Worm (Caenorhabditis elegans): Measurements from ENCODE around the gene ubc-18.

Gene ubc-18

ce11 chrIII:7030044-7030804 is 38.1 kb downstream of the ubc-18 start:
- TF ChIP-seq snpc-4 (tag; optimal IDR thresholded peaks at IDR 0.05): peak; percentile 85
- no peak for TF ChIP-seq ama-1 (optimal IDR thresholded peaks at IDR 0.05)
- no peak for TF ChIP-seq fos-1 (tag; optimal IDR thresholded peaks at IDR 0.05)
- TF ChIP-seq lin-14 (GFP tag; optimal IDR thresholded peaks at IDR 0.05): peak; percentile 15
- peak; percentile 2 for TF ChIP-seq lin-13 (GFP tag; optimal IDR thresholded peaks at IDR 0.05)
- no peak for TF ChIP-seq ets-5 (GFP tag; IDR thresholded peaks at IDR 0.05)
- TF ChIP-seq pqm-1 (tag; optimal IDR thresholded peaks at IDR 0.05): no peak
- TF ChIP-seq efl-3 (GFP tag; optimal IDR thresholded peaks at IDR 0.05): no peak
- TF ChIP-seq pax-3 (tag; optimal IDR thresholded peaks at IDR 0.05): peak; percentile 15
- TF ChIP-seq swsn-7 (tag; optimal IDR thresholded peaks at IDR 0.05): peak; percentile 41
- peak in 1 of 6 experiments; percentile 1 for TF ChIP-seq elt-3 (tag; optimal IDR thresholded peaks at IDR 0.05)
- TF ChIP-seq grh-1 (GFP tag; IDR thresholded peaks at IDR 0.05): no peak
- TF ChIP-seq snu-23 (GFP tag; optimal IDR thresholded peaks at IDR 0.05): peak; percentile 65
- TF ChIP-seq mdl-1 (tag; optimal IDR thresholded peaks at IDR 0.05): peak in 1 of 2 experiments; percentile 25
- peak; percentile 33 for TF ChIP-seq nhr-20 (tag; optimal IDR thresholded peaks at IDR 0.05)
- peak; percentile 41 for TF ChIP-seq mep-1 (tag; optimal IDR thresholded peaks at IDR 0.05)
- peak in 2 of 3 experiments; percentile 41 to 43 for TF ChIP-seq dpl-1 (GFP tag; optimal IDR thresholded peaks at IDR 0.05)
- peak; percentile 16 for TF ChIP-seq xbp-1 (tag; optimal IDR thresholded peaks at IDR 0.05)
- TF ChIP-seq nhr-71 (tag; optimal IDR thresholded peaks at IDR 0.05): peak; percentile 50
- TF ChIP-seq C16A3.4 (tag; optimal IDR thresholded peaks at IDR 0.05): peak; percentile 45
- peak; percentile 66 for TF ChIP-seq dsc-1 (tag; optimal IDR thresholded peaks at IDR 0.05)
- TF ChIP-seq rnt-1 (tag; optimal IDR thresholded peaks at IDR 0.05): peak; percentile 49
- no peak for TF ChIP-seq fkh-10 (GFP tag; optimal IDR thresholded peaks at IDR 0.05)
- TF ChIP-seq fkh-4 (tag; optimal IDR thresholded peaks at IDR 0.05; ENCODE audit: borderline replicate concordance): peak; percentile 4
- TF ChIP-seq ceh-82 (tag; optimal IDR thresholded peaks at IDR 0.05): peak; percentile 3 to 21 (median 5)
- TF ChIP-seq C34B4.2 (tag; optimal IDR thresholded peaks at IDR 0.05): no peak
- peak; percentile 51 for TF ChIP-seq fkh-8 (tag; optimal IDR thresholded peaks at IDR 0.05)
- peak; percentile 31 to 53 for TF ChIP-seq efl-1 (optimal IDR thresholded peaks at IDR 0.05)
- peak; percentile 8 to 90 for TF ChIP-seq efl-1 (GFP tag; optimal IDR thresholded peaks at IDR 0.05 in 1 of 2)
- no peak for TF ChIP-seq nhr-77 (tag; optimal IDR thresholded peaks at IDR 0.05)
- peak; percentile 15 for TF ChIP-seq skn-1 (tag; optimal IDR thresholded peaks at IDR 0.05)
- TF ChIP-seq nhr-47 (tag; optimal IDR thresholded peaks at IDR 0.05): peak; percentile 53
- no peak for TF ChIP-seq ztf-4 (tag; optimal IDR thresholded peaks at IDR 0.05)
- no peak for TF ChIP-seq lir-3 (tag; optimal IDR thresholded peaks at IDR 0.05; ENCODE audit: poor library complexity)
- TF ChIP-seq lin-35 (GFP tag; optimal IDR thresholded peaks at IDR 0.05): peak; percentile 30 to 57
- peak; percentile 31 for TF ChIP-seq nhr-90 (tag; optimal IDR thresholded peaks at IDR 0.05; ENCODE audit: poor library complexity)
- TF ChIP-seq tbx-2 (tag; optimal IDR thresholded peaks at IDR 0.05): no peak
- TF ChIP-seq unc-98 (GFP tag; IDR thresholded peaks at IDR 0.05): no peak
- TF ChIP-seq elt-2 (tag; optimal IDR thresholded peaks at IDR 0.05): peak; percentile 21
- TF ChIP-seq F16B12.6 (tag; optimal IDR thresholded peaks at IDR 0.05): no peak
- no peak for TF ChIP-seq nhr-11 (tag; optimal IDR thresholded peaks at IDR 0.05)
- peak; percentile 60 to 63 for TF ChIP-seq lsy-2 (tag; optimal IDR thresholded peaks at IDR 0.05)
- TF ChIP-seq nhr-19 (GFP tag; conservative IDR thresholded peaks at IDR 0.05): peak; percentile 59
